Fruit fly (Drosophila melanogaster) whole organism, embryonic: ENCODE measurements around the gene spn-E.

Experiments
- Abd-B ChIP-seq: fragments of 200-800 bp; sonication (Bioruptor generic); optimal IDR thresholded peaks from 2 replicates; lab custom pipeline; 2018; ENCODE audit warnings: missing biosample characterization, mild to moderate bottlenecking, missing genetic modification characterization, moderate library complexity
- Atf-2 ChIP-seq: fragments of 200-800 bp; sonication (Bioruptor generic); optimal IDR thresholded peaks from 2 replicates; lab custom pipeline; 2016; ENCODE audit warnings: missing biosample characterization, missing genetic modification characterization
- B-H2 ChIP-seq: fragments of 200-800 bp; sonication (Bioruptor generic); optimal IDR thresholded peaks from 2 replicates; lab custom pipeline; 2018; ENCODE audit warnings: missing biosample characterization, mild to moderate bottlenecking, missing genetic modification characterization
- BEAF-32 ChIP-seq: fragments of 200-800 bp; sonication (Bioruptor generic); optimal IDR thresholded peaks from 3 replicates; lab custom pipeline; 2017; ENCODE audit warnings: missing biosample characterization, missing genetic modification characterization, mild to moderate bottlenecking, moderate library complexity, missing genetic modification reagents
- Bgb ChIP-seq: fragments of 200-800 bp; sonication (Bioruptor generic); IDR thresholded peaks from 2 replicates; pipeline ENCODE4 v1.3.6; 2022; ENCODE audit warnings: missing biosample characterization, missing genetic modification characterization; ENCODE audit not compliant: partially characterized antibody
- CG10267 ChIP-seq: fragments of 200-800 bp; sonication (Bioruptor generic); optimal IDR thresholded peaks from 2 replicates; lab custom pipeline; 2018; ENCODE audit warnings: missing biosample characterization, mild to moderate bottlenecking, missing genetic modification characterization, moderate library complexity
- CG10565 ChIP-seq: fragments of 200-800 bp; sonication (Bioruptor generic); optimal IDR thresholded peaks from 3 replicates; lab custom pipeline; 2016; ENCODE audit warnings: missing biosample characterization, mild to moderate bottlenecking, missing genetic modification characterization
- CG11085 ChIP-seq: fragments of 200-800 bp; sonication (Bioruptor generic); IDR thresholded peaks from 2 replicates; pipeline ENCODE4 v1.3.6; 2022; ENCODE audit warnings: missing biosample characterization, missing genetic modification characterization
- CG12155 ChIP-seq: fragments of 200-800 bp; sonication (Bioruptor generic); optimal IDR thresholded peaks from 3 replicates; lab custom pipeline; 2016; ENCODE audit warnings: missing biosample characterization, missing genetic modification characterization
- CG13287 ChIP-seq: fragments of 200-800 bp; sonication (Bioruptor generic); IDR thresholded peaks from 2 replicates; pipeline ENCODE4 v1.3.6; 2022; ENCODE audit warnings: missing biosample characterization, missing genetic modification characterization; ENCODE audit not compliant: partially characterized antibody
- CG13624 ChIP-seq: fragments of 200-800 bp; sonication (Bioruptor generic); optimal IDR thresholded peaks from 2 replicates; lab custom pipeline; 2016; ENCODE audit warnings: missing biosample characterization, missing genetic modification characterization
- CG15514 ChIP-seq: fragments of 200-800 bp; sonication (Bioruptor generic); optimal IDR thresholded peaks from 3 replicates; lab custom pipeline; 2017; ENCODE audit warnings: missing biosample characterization, missing genetic modification characterization, mild to moderate bottlenecking, moderate library complexity, missing genetic modification reagents
- CG16863 ChIP-seq: fragments of 200-800 bp; sonication (Bioruptor generic); optimal IDR thresholded peaks from 3 replicates; lab custom pipeline; 2016; ENCODE audit warnings: missing biosample characterization, missing genetic modification characterization
- CG2116 ChIP-seq: fragments of 200-800 bp; sonication (Bioruptor generic); optimal IDR thresholded peaks from 3 replicates; lab custom pipeline; 2018; ENCODE audit warnings: missing biosample characterization, mild to moderate bottlenecking, missing genetic modification characterization
- CG30403 ChIP-seq: fragments of 200-800 bp; sonication (Bioruptor generic); optimal IDR thresholded peaks from 3 replicates; lab custom pipeline; 2016; ENCODE audit warnings: missing biosample characterization, missing genetic modification characterization
- CG34224 ChIP-seq: fragments of 200-800 bp; sonication (Bioruptor generic); IDR thresholded peaks from 3 replicates; pipeline ENCODE4 v1.3.6; 2022; ENCODE audit warnings: missing biosample characterization, missing genetic modification characterization; ENCODE audit not compliant: partially characterized antibody
- CG3847 ChIP-seq: fragments of 200-800 bp; sonication (Bioruptor generic); IDR thresholded peaks from 2 replicates; pipeline ENCODE4 v1.3.6; 2022; ENCODE audit warnings: missing biosample characterization, missing genetic modification characterization
- CG4424 ChIP-seq: fragments of 200-800 bp; sonication (Bioruptor generic); optimal IDR thresholded peaks from 3 replicates; lab custom pipeline; 2016; ENCODE audit warnings: missing biosample characterization, missing genetic modification characterization
- CG8478 ChIP-seq: fragments of >200 bp; optimal IDR thresholded peaks from 2 replicates; lab custom pipeline; 2018
- Doc3 ChIP-seq: fragments of 200-800 bp; sonication (Bioruptor generic); IDR thresholded peaks from 3 replicates; pipeline ENCODE4 v1.3.6; 2022; ENCODE audit warnings: missing biosample characterization, missing genetic modification characterization; ENCODE audit not compliant: partially characterized antibody
- Dref ChIP-seq: fragments of 200-800 bp; sonication (Bioruptor generic); IDR thresholded peaks from 2 replicates; pipeline ENCODE4 v1.3.6; 2022; ENCODE audit warnings: missing biosample characterization, missing genetic modification characterization
- E2f1 ChIP-seq: fragments of 200-800 bp; sonication (Bioruptor generic); IDR thresholded peaks from 2 replicates; pipeline ENCODE4 v1.3.6; 2022; ENCODE audit warnings: missing biosample characterization, missing genetic modification characterization
- E2f2 ChIP-seq: fragments of 200-800 bp; sonication (Bioruptor generic); IDR thresholded peaks from 2 replicates; pipeline ENCODE4 v1.3.6; 2022; ENCODE audit warnings: missing biosample characterization, missing genetic modification characterization
- Fer2 ChIP-seq: fragments of 200-800 bp; sonication (Bioruptor generic); optimal IDR thresholded peaks from 2 replicates; lab custom pipeline; 2018; ENCODE audit warnings: missing biosample characterization, mild to moderate bottlenecking, missing genetic modification characterization, moderate library complexity
- HLH4C ChIP-seq: fragments of 200-800 bp; sonication (Bioruptor generic); IDR thresholded peaks from 3 replicates; pipeline ENCODE4 v1.3.6; 2022; ENCODE audit warnings: missing biosample characterization, missing genetic modification characterization; ENCODE audit not compliant: partially characterized antibody
- Hand ChIP-seq: fragments of 200-800 bp; sonication (Bioruptor generic); optimal IDR thresholded peaks from 2 replicates; lab custom pipeline; 2017; ENCODE audit warnings: mild to moderate bottlenecking, missing biosample characterization, missing genetic modification reagents, missing genetic modification characterization
- Hsf ChIP-seq: fragments of 200-800 bp; sonication (Bioruptor generic); optimal IDR thresholded peaks from 3 replicates; lab custom pipeline; 2016; ENCODE audit warnings: missing biosample characterization, missing genetic modification characterization
- MBD-R2 ChIP-seq: fragments of 200-800 bp; sonication (Bioruptor generic); IDR thresholded peaks from 2 replicates; pipeline ENCODE4 v1.3.6; 2022; ENCODE audit warnings: missing biosample characterization, missing genetic modification characterization
- Myb ChIP-seq: fragments of 200-800 bp; sonication (Bioruptor generic); optimal IDR thresholded peaks from 2 replicates; lab custom pipeline; 2016; ENCODE audit warnings: missing biosample characterization, missing genetic modification characterization
- NfI ChIP-seq: fragments of 200-800 bp; sonication (Bioruptor generic); optimal IDR thresholded peaks from 3 replicates; lab custom pipeline; 2018; ENCODE audit warnings: missing biosample characterization, mild to moderate bottlenecking, missing genetic modification characterization, moderate library complexity
- Rfx ChIP-seq: fragments of 200-800 bp; sonication (Bioruptor generic); IDR thresholded peaks from 2 replicates; pipeline ENCODE4 v1.3.6; 2022; ENCODE audit warnings: missing biosample characterization, missing genetic modification characterization
- Scr ChIP-seq: fragments of 200-800 bp; sonication (Bioruptor generic); IDR thresholded peaks from 2 replicates; pipeline ENCODE4 v1.3.6; 2022; ENCODE audit warnings: missing biosample characterization, missing genetic modification characterization; ENCODE audit not compliant: partially characterized antibody
- Sry-δ ChIP-seq: fragments of 200-800 bp; sonication (Bioruptor generic); optimal IDR thresholded peaks from 2 replicates; lab custom pipeline; 2016; ENCODE audit warnings: missing biosample characterization, missing genetic modification characterization
- amos ChIP-seq: fragments of 200-800 bp; sonication (Bioruptor generic); IDR thresholded peaks from 2 replicates; pipeline ENCODE4 v1.3.6; 2022; ENCODE audit warnings: missing biosample characterization, missing genetic modification characterization; ENCODE audit not compliant: partially characterized antibody
- dmrt99B ChIP-seq: fragments of 200-800 bp; sonication (Bioruptor generic); optimal IDR thresholded peaks from 2 replicates; lab custom pipeline; 2018; ENCODE audit warnings: missing biosample characterization, mild to moderate bottlenecking, missing genetic modification characterization, moderate library complexity
- esg ChIP-seq: fragments of 200-800 bp; sonication (Bioruptor generic); conservative IDR thresholded peaks from 2 replicates; pipeline ENCODE4 v1.3.6; 2022; ENCODE audit warnings: missing biosample characterization, missing genetic modification characterization
- gem ChIP-seq: fragments of 200-800 bp; sonication (Bioruptor generic); optimal IDR thresholded peaks from 2 replicates; lab custom pipeline; 2019; ENCODE audit warnings: missing biosample characterization, mild to moderate bottlenecking, missing genetic modification characterization, moderate library complexity
- lilli ChIP-seq: fragments of 200-800 bp; sonication (Bioruptor generic); optimal IDR thresholded peaks from 3 replicates; lab custom pipeline; 2016; ENCODE audit warnings: missing biosample characterization, missing genetic modification characterization
- nerfin-2 ChIP-seq: fragments of 200-800 bp; sonication (Bioruptor generic); IDR thresholded peaks from 2 replicates; pipeline ENCODE4 v1.3.6; 2022; ENCODE audit warnings: missing biosample characterization, missing genetic modification characterization; ENCODE audit not compliant: partially characterized antibody
- odd ChIP-seq: fragments of 200-800 bp; sonication (Bioruptor generic); optimal IDR thresholded peaks from 2 replicates; lab custom pipeline; 2017; ENCODE audit warnings: missing biosample characterization, mild to moderate bottlenecking, missing genetic modification characterization
- pzg ChIP-seq: fragments of 200-800 bp; sonication (Bioruptor generic); optimal IDR thresholded peaks from 3 replicates; lab custom pipeline; 2018; ENCODE audit warnings: missing biosample characterization, mild to moderate bottlenecking, missing genetic modification characterization, moderate library complexity
- sens ChIP-seq: fragments of 200-800 bp; sonication (Bioruptor generic); peaks from one replicate; lab custom pipeline; 2016; ENCODE audit warnings: missing biosample characterization, missing genetic modification characterization
- slbo ChIP-seq: fragments of 200-800 bp; sonication (Bioruptor generic); IDR thresholded peaks from 2 replicates; pipeline ENCODE4 v1.3.6; 2022; ENCODE audit warnings: missing biosample characterization, missing genetic modification characterization
- slou ChIP-seq: fragments of 200-800 bp; sonication (Bioruptor generic); optimal IDR thresholded peaks from 3 replicates; lab custom pipeline; 2016; ENCODE audit warnings: missing biosample characterization, missing genetic modification characterization
- sna ChIP-seq: fragments of 200-800 bp; sonication (Bioruptor generic); IDR thresholded peaks from 2 replicates; pipeline ENCODE4 v1.3.6; 2022; ENCODE audit warnings: missing biosample characterization, missing genetic modification characterization; ENCODE audit not compliant: partially characterized antibody
- sob ChIP-seq: fragments of 200-800 bp; sonication (Bioruptor generic); IDR thresholded peaks from 2 replicates; pipeline ENCODE4 v1.3.6; 2022; ENCODE audit warnings: missing biosample characterization, missing genetic modification characterization
- stwl ChIP-seq: fragments of 200-800 bp; sonication (Bioruptor generic); optimal IDR thresholded peaks from 3 replicates; lab custom pipeline; 2018; ENCODE audit warnings: missing biosample characterization, mild to moderate bottlenecking, missing genetic modification characterization, moderate library complexity
- wek ChIP-seq: fragments of 200-800 bp; sonication (Bioruptor generic); optimal IDR thresholded peaks from 3 replicates; lab custom pipeline; 2018; ENCODE audit warnings: missing biosample characterization, mild to moderate bottlenecking, missing genetic modification characterization, moderate library complexity
- zen2 ChIP-seq: fragments of 200-800 bp; sonication (Bioruptor generic); IDR thresholded peaks from 3 replicates; pipeline ENCODE4 v1.3.6; 2022; ENCODE audit warnings: missing biosample characterization, missing genetic modification characterization; ENCODE audit not compliant: partially characterized antibody

The spn-E gene

DNA sequence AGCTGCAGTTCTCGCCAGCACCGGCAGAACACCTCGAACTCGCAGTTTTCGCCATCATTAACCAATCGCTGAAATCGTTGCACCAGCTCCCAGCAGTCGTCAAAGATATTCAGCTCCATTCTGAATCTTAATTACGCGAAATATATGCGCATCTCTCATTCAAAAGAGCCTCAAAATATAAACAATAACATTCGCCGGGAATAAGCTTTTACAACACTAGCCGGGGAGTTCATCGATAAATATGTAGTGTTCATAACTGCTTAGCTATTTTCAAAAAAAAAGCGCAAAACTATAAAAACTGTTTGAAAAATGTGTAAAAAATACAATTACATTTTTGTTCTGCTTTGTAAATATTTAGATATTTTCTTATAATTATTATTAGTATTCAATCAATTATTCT lies 2.1 kb downstream of the spn-E start, which contains the start of gene Pbp45:
TSS of gene Pbp45 (minus strand) at position 222 of the 400 bp plus-strand sequence.
- TF ChIP-seq sna (peak; percentile 43; the same call in 1 of the 2 replicates), Dref (GFP tag; lab: Robert Waterston, UW) (peak; percentile 61), Sry-δ (GFP tag; lab: Kevin White, UChicago) (peak; percentile 34), Fer2 (tag; lab: Kevin White, UChicago) (no peak), Myb (GFP tag; lab: Kevin White, UChicago) (peak; percentile 37), CG4424 (no peak), dmrt99B (tag; lab: Kevin White, UChicago) (no peak), CG16863 (GFP tag; lab: Kevin White, UChicago) (no peak), slbo (GFP tag; lab: Robert Waterston, UW) (peak; percentile 13; the same call in 1 of the 2 replicates), Doc3 (GFP tag; lab: Robert Waterston, UW) (0 out of 3 replicates have a peak, but pooled peaks have one; percentile 23), CG2116 (peak; percentile 50), NfI (GFP tag; lab: Kevin White, UChicago) (peak; percentile 8), stwl (tag; lab: Kevin White, UChicago) (peak; percentile 98), amos (GFP tag; lab: Robert Waterston, UW) (peak; percentile 29; the same call in 1 of the 2 replicates), nerfin-2 (no peak), sob (GFP tag; lab: Robert Waterston, UW) (0 out of 2 replicates have a peak, but pooled peaks have one; percentile 8), slou (GFP tag; lab: Kevin White, UChicago) (no peak), E2f1 (GFP tag; lab: Robert Waterston, UW) (no peak), gem (no peak), Rfx (peak; percentile 58), E2f2 (GFP tag; lab: Robert Waterston, UW) (peak; percentile 92), lilli (GFP tag; lab: Kevin White, UChicago) (peak; percentile 23), HLH4C (GFP tag; lab: Robert Waterston, UW) (no peak), CG15514 (peak; percentile 8), MBD-R2 (GFP tag; lab: Robert Waterston, UW) (peak; percentile 69), wek (GFP tag; lab: Kevin White, UChicago) (no peak), CG12155 (peak; percentile 13), CG10267 (tag; lab: Kevin White, UChicago) (peak; percentile 88), CG8478 (no peak), zen2 (GFP tag; lab: Robert Waterston, UW) (peak; percentile 56; the same call in 1 of the 3 replicates), BEAF-32 (GFP tag; lab: Kevin White, UChicago) (peak; percentile 34), Hand (no peak), B-H2 (GFP tag; lab: Kevin White, UChicago) (no peak), esg (GFP tag; lab: Robert Waterston, UW) (no peak), CG13287 (GFP tag; lab: Robert Waterston, UW) (peak; percentile 60; the same call in 1 of the 2 replicates), Hsf (GFP tag; lab: Kevin White, UChicago) (peak; percentile 8), odd (GFP tag; lab: Kevin White, UChicago) (no peak), Scr (peak; percentile 40; the same call in 1 of the 2 replicates), CG30403 (GFP tag; lab: Kevin White, UChicago) (peak; percentile 7), sens (GFP tag; lab: Kevin White, UChicago) (peak; percentile 44), Atf-2 (GFP tag; lab: Kevin White, UChicago) (no peak), CG13624 (peak; percentile 22), CG3847 (peak; percentile 27; the same call in 1 of the 2 replicates), CG10565 (GFP tag; lab: Kevin White, UChicago) (no peak), CG34224 (GFP tag; lab: Robert Waterston, UW) (peak; percentile 52; the same call in 2 of the 3 replicates), Bgb (GFP tag; lab: Robert Waterston, UW) (peak; percentile 51), CG11085 (GFP tag; lab: Robert Waterston, UW) (no peak), pzg (GFP tag; lab: Kevin White, UChicago) (peak; percentile 41), Abd-B (GFP tag; lab: Kevin White, UChicago) (peak; percentile 11)
